Worm (Caenorhabditis elegans) whole organism, L1 larva: ENCODE measurements around the gene H39E23.2.

Experiments used
- F16B12.6 ChIP-seq: fragments of 150-350 bp; optimal IDR thresholded peaks from 2 replicates; lab custom pipeline; 2014; ENCODE audit warnings: missing biosample characterization, missing genetic modification characterization
- aha-1 ChIP-seq: fragments of 150-350 bp; optimal IDR thresholded peaks from 2 replicates; lab custom pipeline; 2014; ENCODE audit warnings: missing biosample characterization, missing genetic modification characterization
- blmp-1 ChIP-seq: fragments of 150-350 bp; optimal IDR thresholded peaks from 2 replicates; lab custom pipeline; 2014; ENCODE audit warnings: missing biosample characterization, missing genetic modification characterization
- ceh-88 ChIP-seq: fragments of 200-800 bp; sonication (Bioruptor generic); IDR thresholded peaks from 2 replicates; pipeline ENCODE4 v1.3.6; 2022; ENCODE audit warnings: missing genetic modification characterization, missing compliant biosample characterization
- ces-1 ChIP-seq: fragments of 150-350 bp; optimal IDR thresholded peaks from 2 replicates; lab custom pipeline; 2014; ENCODE audit warnings: missing biosample characterization, missing genetic modification reagents, missing genetic modification characterization
- dsc-1 ChIP-seq: sonication (generic microtip); optimal IDR thresholded peaks from 2 replicates; lab custom pipeline; 2016; ENCODE audit warnings: mild to moderate bottlenecking, missing genetic modification characterization, missing compliant biosample characterization
- efl-1 ChIP-seq, 4 experiments: fragments of 150-350 bp; optimal IDR thresholded peaks in 3 of 4; peaks in 1 of 4; 1 replicate in 1 of 4; 2 replicates in 3 of 4; lab custom pipeline; 2014; ENCODE audit warnings: missing biosample characterization in 2 of 4, missing genetic modification characterization in 2 of 4, missing genetic modification reagents in 2 of 4
- elt-3 ChIP-seq, 6 experiments: fragments of 150-350 bp in 1 of 6; sonication (generic microtip); optimal IDR thresholded peaks; 2 replicates each; lab custom pipeline; 2017 to 2018; ENCODE audit warnings: missing biosample characterization in 6 of 6, missing genetic modification characterization in 6 of 6, inconsistent platforms in 1 of 6
- ets-5 ChIP-seq: fragments of 200-800 bp; sonication (Bioruptor generic); IDR thresholded peaks from 2 replicates; pipeline ENCODE4 v1.3.6; 2022; ENCODE audit warnings: missing genetic modification characterization, missing compliant biosample characterization
- fkh-4 ChIP-seq: sonication (generic microtip); optimal IDR thresholded peaks from 2 replicates; lab custom pipeline; 2016; ENCODE audit warnings: missing compliant biosample characterization, missing genetic modification characterization, borderline replicate concordance
- fos-1 ChIP-seq: fragments of 150-350 bp; optimal IDR thresholded peaks from 2 replicates; lab custom pipeline; 2014; ENCODE audit warnings: missing biosample characterization, missing genetic modification characterization
- hlh-17 ChIP-seq: fragments of 200-800 bp; sonication (Bioruptor generic); optimal IDR thresholded peaks from 2 replicates; lab custom pipeline; 2018; ENCODE audit warnings: missing genetic modification characterization, mild to moderate bottlenecking, missing compliant biosample characterization, moderate library complexity, borderline replicate concordance
- irx-1 ChIP-seq: sonication (generic microtip); optimal IDR thresholded peaks from 2 replicates; lab custom pipeline; 2016; ENCODE audit warnings: missing genetic modification characterization, missing compliant biosample characterization
- jun-1 ChIP-seq: fragments of 150-350 bp; optimal IDR thresholded peaks from 2 replicates; lab custom pipeline; 2014; ENCODE audit warnings: missing biosample characterization, missing genetic modification reagents, missing genetic modification characterization
- lin-14 ChIP-seq: fragments of 200-800 bp; sonication (Bioruptor generic); optimal IDR thresholded peaks from 2 replicates; lab custom pipeline; 2018; ENCODE audit warnings: mild to moderate bottlenecking, missing genetic modification characterization, moderate library complexity, missing compliant biosample characterization
- lin-15B ChIP-seq: fragments of 150-350 bp; sonication (generic microtip); optimal IDR thresholded peaks from 3 replicates; lab custom pipeline; 2014; ENCODE audit warnings: missing biosample characterization, missing genetic modification characterization
- lin-35 ChIP-seq, 2 experiments: fragments of 150-350 bp; optimal IDR thresholded peaks; 2 replicates each; lab custom pipeline; 2014; ENCODE audit warnings: missing biosample characterization in 2 of 2, missing genetic modification characterization in 2 of 2, missing genetic modification reagents in 2 of 2
- lir-3 ChIP-seq: sonication (generic microtip); optimal IDR thresholded peaks from 2 replicates; lab custom pipeline; 2016; ENCODE audit warnings: mild to moderate bottlenecking, missing genetic modification characterization, moderate library complexity, missing compliant biosample characterization; ENCODE audit not compliant: poor library complexity
- lsy-2 ChIP-seq, 2 experiments: fragments of 150-350 bp; optimal IDR thresholded peaks; 2 replicates each; lab custom pipeline; 2014; ENCODE audit warnings: missing biosample characterization in 2 of 2, missing genetic modification characterization in 2 of 2
- mep-1 ChIP-seq: fragments of 150-350 bp; optimal IDR thresholded peaks from 2 replicates; lab custom pipeline; 2014; ENCODE audit warnings: missing biosample characterization, missing genetic modification characterization
- nhr-19 ChIP-seq: fragments of 200-800 bp; sonication (Bioruptor generic); conservative IDR thresholded peaks from 2 replicates; pipeline ENCODE4 v1.3.6; 2022; ENCODE audit warnings: missing genetic modification characterization, missing compliant biosample characterization
- nhr-20 ChIP-seq: sonication (generic microtip); optimal IDR thresholded peaks from 2 replicates; lab custom pipeline; 2016; ENCODE audit warnings: mild to moderate bottlenecking, missing genetic modification characterization, missing compliant biosample characterization
- nhr-71 ChIP-seq: sonication (generic microtip); optimal IDR thresholded peaks from 2 replicates; lab custom pipeline; 2016; ENCODE audit warnings: mild to moderate bottlenecking, missing genetic modification characterization, moderate library complexity, missing compliant biosample characterization
- nhr-76 ChIP-seq: sonication (generic microtip); optimal IDR thresholded peaks from 2 replicates; lab custom pipeline; 2017; ENCODE audit warnings: missing biosample characterization, missing genetic modification characterization
- nhr-77 ChIP-seq: fragments of 150-350 bp; optimal IDR thresholded peaks from 2 replicates; lab custom pipeline; 2014; ENCODE audit warnings: missing biosample characterization, missing genetic modification characterization
- nhr-85 ChIP-seq: sonication (generic microtip); peaks from one replicate; lab custom pipeline; 2016; ENCODE audit warnings: missing genetic modification characterization, inconsistent platforms, missing compliant biosample characterization
- nhr-90 ChIP-seq: sonication (generic microtip); optimal IDR thresholded peaks from 2 replicates; lab custom pipeline; 2016; ENCODE audit warnings: mild to moderate bottlenecking, missing genetic modification characterization, missing compliant biosample characterization; ENCODE audit not compliant: poor library complexity
- pqm-1 ChIP-seq: sonication (generic microtip); optimal IDR thresholded peaks from 3 replicates; lab custom pipeline; 2017; ENCODE audit warnings: missing biosample characterization, missing genetic modification characterization
- rnt-1 ChIP-seq: sonication (generic microtip); optimal IDR thresholded peaks from 2 replicates; lab custom pipeline; 2016; ENCODE audit warnings: mild to moderate bottlenecking, missing genetic modification characterization, moderate library complexity, missing compliant biosample characterization
- snu-23 ChIP-seq: sonication (generic microtip); optimal IDR thresholded peaks from 2 replicates; lab custom pipeline; 2016; ENCODE audit warnings: missing genetic modification characterization, missing compliant biosample characterization
- tbx-2 ChIP-seq: sonication (generic microtip); optimal IDR thresholded peaks from 2 replicates; lab custom pipeline; 2016; ENCODE audit warnings: missing genetic modification characterization, missing compliant biosample characterization
- unc-130 ChIP-seq: fragments of 150-350 bp; optimal IDR thresholded peaks from 2 replicates; lab custom pipeline; 2017; ENCODE audit warnings: missing biosample characterization, missing genetic modification characterization, inconsistent platforms
- unc-86 ChIP-seq: sonication (generic microtip); optimal IDR thresholded peaks from 2 replicates; lab custom pipeline; 2016; ENCODE audit warnings: missing genetic modification characterization, missing compliant biosample characterization
- zag-1 ChIP-seq: fragments of 150-350 bp; optimal IDR thresholded peaks from 2 replicates; lab custom pipeline; 2014; ENCODE audit warnings: missing biosample characterization, missing genetic modification characterization

Gene H39E23.2

DNA sequence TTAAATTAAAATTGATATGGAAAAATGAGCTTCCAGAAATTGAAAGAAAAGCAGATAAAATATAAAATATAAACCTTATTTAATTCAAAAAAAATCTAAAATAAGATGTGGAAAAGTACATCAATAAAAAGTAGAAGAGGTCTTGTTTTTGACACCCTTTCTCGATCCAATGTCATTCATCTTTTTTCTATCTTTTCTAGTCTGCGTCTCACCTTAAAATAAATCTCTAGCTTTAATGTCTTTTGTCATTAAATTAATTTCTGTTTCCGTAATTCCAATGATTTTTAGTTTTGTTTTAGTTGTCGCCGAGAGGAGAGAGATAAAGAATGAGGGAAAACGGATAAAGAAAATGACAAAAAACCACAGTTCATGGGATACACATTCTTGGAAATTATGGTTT lies 39.0 kb downstream of the H39E23.2 start:
- TF ChIP-seq nhr-71 (peak; percentile 28), blmp-1 (tag; lab: Kevin White, UChicago) (peak; percentile 41), snu-23 (peak; percentile 27), lsy-2 (tag; optimal IDR thresholded peaks at IDR 0.05; lab: Kevin White, UChicago) (peak in 1 of 2 experiments; percentile 34), mep-1 (tag; lab: Kevin White, UChicago) (peak; percentile 21), nhr-85 (tag; lab: Kevin White, UChicago) (peak; percentile 85), lin-35 (GFP tag; optimal IDR thresholded peaks at IDR 0.05; lab: Kevin White, UChicago) (no peak), efl-1 (optimal IDR thresholded peaks at IDR 0.05; lab: Kevin White, UChicago) (no peak), efl-1 (GFP tag; optimal IDR thresholded peaks at IDR 0.05 in 1 of 2; lab: Kevin White, UChicago) (peak in 1 of 2 experiments; percentile 73), lin-14 (peak; percentile 76), F16B12.6 (tag; lab: Kevin White, UChicago) (no peak), elt-3 (tag; optimal IDR thresholded peaks at IDR 0.05; lab: Kevin White, UChicago) (peak in 1 of 6 experiments; percentile 32), nhr-76 (tag; lab: Kevin White, UChicago) (no peak)

DNA sequence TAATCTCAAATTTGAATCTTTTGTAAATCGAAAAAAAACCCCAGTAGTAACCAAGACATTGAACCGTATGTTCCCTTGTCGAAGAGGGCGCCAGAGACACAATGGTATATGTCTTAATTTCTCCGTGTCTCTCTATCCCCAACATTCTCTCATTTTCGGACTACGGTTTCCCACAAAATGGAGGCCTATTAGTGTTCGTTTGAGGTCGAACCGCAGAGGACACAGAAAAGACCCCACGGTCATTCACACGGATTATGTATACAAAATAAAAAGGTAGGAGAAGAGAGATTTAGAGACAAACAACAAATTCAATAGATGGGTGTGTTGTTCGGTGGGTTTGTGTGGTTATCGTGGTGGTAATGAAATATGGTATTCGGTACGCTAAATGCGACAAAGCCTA lies 40.8 kb downstream of the H39E23.2 start:
- no peak for TF ChIP-seq lsy-2 (tag; optimal IDR thresholded peaks at IDR 0.05; lab: Kevin White, UChicago)
- TF ChIP-seq blmp-1 (tag; lab: Kevin White, UChicago): peak; percentile 29
- peak; percentile 66 for TF ChIP-seq lin-14
- peak; percentile 27 for TF ChIP-seq mep-1 (tag; lab: Kevin White, UChicago)
- TF ChIP-seq nhr-85 (tag; lab: Kevin White, UChicago): peak; percentile 53
- TF ChIP-seq nhr-19 (GFP tag; lab: Robert Waterston, UW): no peak
- no peak for TF ChIP-seq nhr-90 (tag; lab: Kevin White, UChicago)

DNA sequence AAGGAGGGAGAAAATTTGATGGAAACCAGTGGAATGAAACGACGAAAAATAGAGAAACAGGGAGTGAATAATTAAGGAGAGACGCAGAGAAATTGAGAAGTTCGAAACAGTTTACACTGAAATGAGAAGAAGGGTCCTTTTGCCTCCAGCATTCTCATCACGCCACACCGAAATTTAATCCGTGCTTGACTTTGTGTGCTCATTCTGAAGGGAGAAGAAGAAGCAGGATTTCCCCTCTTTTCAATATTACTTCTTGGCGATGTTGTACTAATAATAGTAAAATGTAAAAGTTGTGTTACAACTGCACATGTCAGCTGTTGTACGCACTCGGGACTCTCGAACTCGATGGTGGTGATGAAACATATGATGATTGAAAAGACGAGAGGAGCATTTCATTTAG lies 43.5 kb downstream of the H39E23.2 start:
- TF ChIP-seq lin-14: peak; percentile 66
- TF ChIP-seq jun-1 (tag; lab: Kevin White, UChicago): no peak
- TF ChIP-seq nhr-20 (tag; lab: Kevin White, UChicago): peak; percentile 12
- peak; percentile 72 for TF ChIP-seq dsc-1 (tag; lab: Kevin White, UChicago)
- TF ChIP-seq efl-1 (optimal IDR thresholded peaks at IDR 0.05; lab: Kevin White, UChicago): peak in 1 of 2 experiments; percentile 7
- TF ChIP-seq efl-1 (GFP tag; optimal IDR thresholded peaks at IDR 0.05 in 1 of 2; lab: Kevin White, UChicago): peak in 1 of 2 experiments; percentile 3
- peak; percentile 63 for TF ChIP-seq nhr-71
- TF ChIP-seq aha-1: no peak
- TF ChIP-seq tbx-2 (tag; lab: Kevin White, UChicago): peak; percentile 14
- no peak for TF ChIP-seq unc-86
- TF ChIP-seq snu-23: peak; percentile 7
- TF ChIP-seq F16B12.6 (tag; lab: Kevin White, UChicago): no peak
- peak; percentile 23 for TF ChIP-seq rnt-1
- TF ChIP-seq lir-3 (tag; lab: Kevin White, UChicago): no peak
- no peak for TF ChIP-seq fos-1 (tag; lab: Kevin White, UChicago)
- peak; percentile 36 for TF ChIP-seq irx-1
- peak; percentile 38 for TF ChIP-seq fkh-4 (tag; lab: Kevin White, UChicago)

DNA sequence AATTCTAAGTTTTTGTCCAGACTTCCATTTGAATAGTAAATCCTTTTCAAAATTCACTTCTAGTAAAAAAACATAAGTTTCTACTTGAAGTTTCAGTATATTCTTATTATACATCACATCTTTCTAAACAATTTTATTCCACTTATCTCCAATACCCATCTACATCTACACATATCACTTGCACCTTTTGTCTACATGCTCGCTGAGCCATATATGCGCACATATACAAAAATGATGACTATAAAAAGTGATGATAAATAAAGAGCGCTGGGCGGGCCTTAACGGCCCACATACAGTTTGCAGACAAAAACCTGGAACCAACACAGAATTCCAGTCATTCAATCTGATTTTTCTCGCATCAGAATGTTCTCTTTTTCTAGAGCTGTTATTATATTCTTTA lies 46.3 kb downstream of the H39E23.2 start, which contains the start of gene AH10.2:
AH10.2 (plus strand) TSS at position 301 of the 400 bp plus-strand sequence.
- TF ChIP-seq lin-15B (tag; lab: Kevin White, UChicago) (no peak), hlh-17 (GFP tag; lab: Kevin White, UChicago) (no peak), ets-5 (no peak), ceh-88 (GFP tag; lab: Robert Waterston, UW) (no peak), zag-1 (tag; lab: Kevin White, UChicago) (no peak), unc-130 (tag; lab: Kevin White, UChicago) (no peak), blmp-1 (tag; lab: Kevin White, UChicago) (no peak), ces-1 (GFP tag; lab: Kevin White, UChicago) (no peak), nhr-77 (no peak), pqm-1 (tag; lab: Kevin White, UChicago) (no peak)
